Fruit fly (Drosophila melanogaster) whole organism, pupa: ENCODE measurements around the gene CG43249.

Source experiments
- CG10348 ChIP-seq: fragments of 200-800 bp; sonication (Bioruptor generic); IDR thresholded peaks from 2 replicates; pipeline ENCODE4 v1.3.6; 2022; ENCODE audit warnings: missing biosample characterization, missing genetic modification characterization
- CG12605 ChIP-seq: fragments of 200-800 bp; sonication (Bioruptor generic); IDR thresholded peaks from 2 replicates; pipeline ENCODE4 v1.3.6; 2022; ENCODE audit warnings: missing biosample characterization, missing genetic modification characterization
- CG13204 ChIP-seq: fragments of 200-800 bp; sonication (Bioruptor generic); optimal IDR thresholded peaks from 2 replicates; lab custom pipeline; 2018; ENCODE audit warnings: missing biosample characterization, mild to moderate bottlenecking, missing genetic modification characterization, moderate library complexity
- CG14655 ChIP-seq: fragments of 200-800 bp; sonication (Bioruptor generic); optimal IDR thresholded peaks from 3 replicates; lab custom pipeline; 2017; ENCODE audit warnings: mild to moderate bottlenecking, missing biosample characterization, missing genetic modification reagents, missing genetic modification characterization
- CG15710 ChIP-seq: fragments of 200-800 bp; sonication (Bioruptor generic); optimal IDR thresholded peaks from 2 replicates; lab custom pipeline; 2018; ENCODE audit warnings: missing biosample characterization, mild to moderate bottlenecking, missing genetic modification characterization, moderate library complexity
- CG17806 ChIP-seq: fragments of 200-800 bp; sonication (Bioruptor generic); optimal IDR thresholded peaks from 2 replicates; lab custom pipeline; 2018; ENCODE audit warnings: missing biosample characterization, mild to moderate bottlenecking, missing genetic modification characterization, moderate library complexity
- CG32121 ChIP-seq: fragments of 200-800 bp; sonication (Bioruptor generic); IDR thresholded peaks from 2 replicates; pipeline ENCODE4 v1.3.6; 2022; ENCODE audit warnings: missing biosample characterization, missing genetic modification characterization
- CG34367 ChIP-seq: fragments of 200-800 bp; sonication (Bioruptor generic); optimal IDR thresholded peaks from 2 replicates; lab custom pipeline; 2018; ENCODE audit warnings: missing biosample characterization, mild to moderate bottlenecking, missing genetic modification characterization
- CG4496 ChIP-seq: fragments of 200-800 bp; sonication (Bioruptor generic); IDR thresholded peaks from 3 replicates; pipeline ENCODE4 v1.3.6; 2022; ENCODE audit warnings: missing biosample characterization, missing genetic modification characterization
- CG8159 ChIP-seq: fragments of 200-800 bp; sonication (Bioruptor generic); optimal IDR thresholded peaks from 3 replicates; lab custom pipeline; 2018; ENCODE audit warnings: missing biosample characterization, mild to moderate bottlenecking, missing genetic modification characterization, moderate library complexity
- CG8301 ChIP-seq: fragments of 200-800 bp; sonication (Bioruptor generic); optimal IDR thresholded peaks from 2 replicates; lab custom pipeline; 2018; ENCODE audit warnings: missing biosample characterization, mild to moderate bottlenecking, missing genetic modification characterization
- CG9948 ChIP-seq: fragments of 200-800 bp; sonication (Bioruptor generic); optimal IDR thresholded peaks from 2 replicates; lab custom pipeline; 2018; ENCODE audit warnings: missing biosample characterization, mild to moderate bottlenecking, missing genetic modification characterization, moderate library complexity
- D1 ChIP-seq: fragments of 200-800 bp; sonication (Bioruptor generic); optimal IDR thresholded peaks from 2 replicates; lab custom pipeline; 2018; ENCODE audit warnings: missing biosample characterization, mild to moderate bottlenecking, missing genetic modification characterization, moderate library complexity
- EcR ChIP-seq: fragments of 200-800 bp; sonication (Bioruptor generic); optimal IDR thresholded peaks from 3 replicates; lab custom pipeline; 2019; ENCODE audit warnings: missing biosample characterization, missing genetic modification characterization, mild to moderate bottlenecking, moderate library complexity, missing genetic modification reagents
- Ets98B ChIP-seq: fragments of 200-800 bp; sonication (Bioruptor generic); IDR thresholded peaks from 2 replicates; pipeline ENCODE4 v1.3.6; 2022; ENCODE audit warnings: missing biosample characterization, missing genetic modification characterization
- Pif1A ChIP-seq: fragments of 200-800 bp; sonication (Bioruptor generic); optimal IDR thresholded peaks from 3 replicates; lab custom pipeline; 2016; ENCODE audit warnings: missing biosample characterization, missing genetic modification characterization
- Pif1B ChIP-seq: fragments of 200-800 bp; sonication (Bioruptor generic); optimal IDR thresholded peaks from 3 replicates; lab custom pipeline; 2016; ENCODE audit warnings: missing biosample characterization, missing genetic modification characterization
- Snoo ChIP-seq: fragments of 200-800 bp; sonication (Bioruptor generic); optimal IDR thresholded peaks from 3 replicates; lab custom pipeline; 2017; ENCODE audit warnings: missing biosample characterization, mild to moderate bottlenecking, missing genetic modification characterization, inconsistent platforms
- fd96Ca ChIP-seq: fragments of 200-800 bp; sonication (Bioruptor generic); IDR thresholded peaks from 3 replicates; pipeline ENCODE4 v1.3.6; 2022; ENCODE audit warnings: missing biosample characterization, missing genetic modification characterization
- gl ChIP-seq: fragments of 200-800 bp; sonication (Bioruptor generic); optimal IDR thresholded peaks from 2 replicates; lab custom pipeline; 2018; ENCODE audit warnings: missing biosample characterization, mild to moderate bottlenecking, missing genetic modification characterization
- rn ChIP-seq: fragments of 200-800 bp; sonication (Bioruptor generic); IDR thresholded peaks from 2 replicates; pipeline ENCODE4 v1.3.6; 2022; ENCODE audit warnings: missing biosample characterization, missing genetic modification characterization

The CG43249 gene

DNA sequence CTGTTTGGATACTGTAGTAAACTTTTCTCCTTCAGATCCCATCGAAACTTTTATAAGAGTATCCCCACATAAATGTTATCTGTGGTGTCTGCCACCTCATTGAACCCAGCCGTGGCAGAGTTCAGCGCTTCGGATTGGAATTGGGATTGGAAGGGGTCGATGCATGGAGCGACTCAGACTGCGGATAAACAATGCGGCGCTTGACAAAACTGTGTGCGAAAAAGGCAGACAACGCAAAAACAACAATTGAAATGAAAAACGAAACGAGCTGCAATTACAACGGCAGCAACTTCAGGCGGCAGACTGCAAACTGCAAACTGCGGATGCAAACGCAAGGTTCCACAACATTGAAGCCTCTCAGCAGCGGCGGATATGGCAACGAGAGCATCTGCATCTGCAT, 9.9 kb downstream of the CG43249 start, which contains the start of gene CG13062:
CG13062 (plus strand) TSS at position 301 of the 400 bp plus-strand sequence.
- TF ChIP-seq CG32121 (GFP tag; lab: Robert Waterston, UW), result 0 out of 2 replicates have a peak, but pooled peaks have one; percentile 21
- no peak for TF ChIP-seq gl (tag; lab: Kevin White, UChicago)

DNA sequence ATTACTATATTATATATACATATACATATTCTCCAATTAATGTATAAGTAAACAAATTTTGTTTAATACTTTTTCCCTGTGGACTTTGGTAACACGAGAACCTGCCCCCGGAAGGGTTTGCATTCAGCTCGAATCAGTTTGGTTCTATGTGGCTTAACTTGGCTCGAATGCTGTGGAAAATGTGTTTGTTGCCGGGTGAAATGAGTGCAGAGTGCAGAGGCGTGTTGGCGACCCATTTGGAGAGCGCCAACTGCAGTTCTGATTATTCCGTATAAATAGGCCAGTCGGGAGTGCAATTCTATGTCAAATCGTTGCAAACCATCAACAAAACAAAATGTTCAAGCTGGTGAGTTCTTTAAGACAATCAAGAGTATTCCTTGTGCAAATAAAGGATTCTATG, 13.6 kb downstream of the CG43249 start, which contains the start of gene Nplp3:
Nplp3 (plus strand) TSS at position 301 of the 400 bp plus-strand sequence.
- no peak for TF ChIP-seq CG34367 (tag; lab: Kevin White, UChicago)
- no peak for TF ChIP-seq gl (tag; lab: Kevin White, UChicago)
- no peak for TF ChIP-seq CG4496 (GFP tag; lab: Robert Waterston, UW)
- no peak for TF ChIP-seq CG12605
- TF ChIP-seq CG10348, result no peak
- TF ChIP-seq fd96Ca, result no peak
- no peak for TF ChIP-seq CG13204
- TF ChIP-seq rn (GFP tag; lab: Robert Waterston, UW), result no peak
- TF ChIP-seq Ets98B (GFP tag; lab: Robert Waterston, UW), result no peak
- TF ChIP-seq CG17806 (tag; lab: Kevin White, UChicago), result no peak
- TF ChIP-seq CG8159 (tag; lab: Kevin White, UChicago), result no peak
- TF ChIP-seq CG32121 (GFP tag; lab: Robert Waterston, UW), result no peak
- no peak for TF ChIP-seq CG9948
- TF ChIP-seq CG15710, result no peak
- TF ChIP-seq Pif1A (GFP tag; lab: Kevin White, UChicago), result no peak
- no peak for TF ChIP-seq Snoo (tag; lab: Kevin White, UChicago)
- TF ChIP-seq CG8301 (tag; lab: Kevin White, UChicago), result no peak
- TF ChIP-seq Pif1B (GFP tag; lab: Kevin White, UChicago), result no peak
- TF ChIP-seq D1 (tag; lab: Kevin White, UChicago), result no peak
- no peak for TF ChIP-seq CG14655 (GFP tag; lab: Kevin White, UChicago)

DNA sequence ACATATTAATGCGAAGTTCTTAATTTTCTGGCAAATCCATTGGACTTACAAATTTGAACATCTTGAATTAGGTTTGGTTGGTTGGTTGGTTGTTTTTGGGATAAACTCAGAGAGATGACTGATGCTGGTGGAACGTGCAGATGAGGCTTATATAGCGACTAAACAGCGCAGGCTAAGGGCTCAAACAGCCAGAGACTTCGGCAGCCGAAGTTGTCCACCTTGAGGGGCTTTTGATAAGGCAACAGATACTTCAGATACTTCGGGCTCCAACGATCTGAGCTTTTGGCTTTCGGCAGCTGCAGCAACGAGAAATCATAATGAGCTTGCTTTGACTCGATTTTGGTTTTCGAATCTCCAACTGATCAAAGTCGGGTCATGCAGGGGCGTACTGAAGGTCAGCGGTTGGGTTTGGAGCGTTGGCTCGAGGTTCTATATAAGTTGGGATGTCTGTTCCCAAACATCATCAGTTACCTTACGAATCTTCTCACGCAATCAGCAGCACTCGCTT, 15.4 kb downstream of the CG43249 start, which contains the start of the genes CG13041 and CG13060:
CG13041 (minus strand) TSS at position 128 of the 508 bp plus-strand sequence.
CG13060 (plus strand) TSS at position 458 of the 508 bp plus-strand sequence.
- TF ChIP-seq CG4496 (GFP tag; lab: Robert Waterston, UW), result no peak
- TF ChIP-seq CG15710, result no peak
- TF ChIP-seq CG10348, result no peak

DNA sequence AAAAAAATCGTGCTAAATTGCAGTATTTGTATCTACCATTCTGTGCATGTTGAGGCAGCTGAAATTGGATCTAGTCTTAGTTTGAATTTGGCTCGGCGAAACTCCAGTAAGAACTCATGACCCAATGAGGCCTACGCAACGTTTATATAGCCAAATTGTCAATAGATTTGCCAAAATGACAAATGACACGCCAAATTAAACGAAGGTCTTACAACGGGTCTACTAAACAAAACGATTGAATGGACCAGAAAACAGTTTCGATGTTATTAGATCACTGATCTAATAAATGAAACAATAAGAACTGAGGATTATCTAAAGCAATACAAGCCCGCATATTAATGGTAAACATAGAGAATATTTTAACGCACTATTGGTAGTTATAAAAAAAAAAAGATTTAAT, 17.1 kb downstream of the CG43249 start, which contains the start of gene CG42718:
CG42718 (minus strand) TSS at position 101 of the 400 bp plus-strand sequence.
- TF ChIP-seq CG15710, result no peak
- no peak for TF ChIP-seq CG17806 (tag; lab: Kevin White, UChicago)

- TF ChIP-seq EcR (GFP tag; lab: Kevin White, UChicago) (no peak), D1 (tag; lab: Kevin White, UChicago) (no peak), Snoo (tag; lab: Kevin White, UChicago) (no peak), CG9948 (no peak), CG12605 (no peak)
These were observed 19.3 kb downstream of the CG43249 start, which contains the start of gene CG13059 for dm6 chr3L:16323372-16323771. Gene CG13059, plus strand, starts transcription at chr3L:16323672.

- TF ChIP-seq CG8301 (tag; lab: Kevin White, UChicago), result no peak
- TF ChIP-seq Ets98B (GFP tag; lab: Robert Waterston, UW), result no peak
- TF ChIP-seq Pif1A (GFP tag; lab: Kevin White, UChicago), result no peak
- no peak for TF ChIP-seq CG32121 (GFP tag; lab: Robert Waterston, UW)
- no peak for TF ChIP-seq fd96Ca
- TF ChIP-seq CG13204, result no peak
- no peak for TF ChIP-seq Pif1B (GFP tag; lab: Kevin White, UChicago)
- no peak for TF ChIP-seq CG8159 (tag; lab: Kevin White, UChicago)
- no peak for TF ChIP-seq CG4496 (GFP tag; lab: Robert Waterston, UW)
- TF ChIP-seq EcR (GFP tag; lab: Kevin White, UChicago), result no peak
- TF ChIP-seq CG17806 (tag; lab: Kevin White, UChicago), result no peak
- no peak for TF ChIP-seq rn (GFP tag; lab: Robert Waterston, UW)
- TF ChIP-seq CG12605, result no peak
These were observed 22.6 kb downstream of the CG43249 start, which contains the start of the genes CG13040 and CG13039 for dm6 chr3L:16326657-16327056. Gene CG13040, minus strand, starts transcription at chr3L:16326757. Gene CG13039, minus strand, starts transcription at chr3L:16326762.

dm6 chr3L:16327776-16328175, 23.7 kb downstream of the CG43249 start, which contains the start of gene CG13038:
Gene CG13038, minus strand, starts transcription at chr3L:16327893.
- TF ChIP-seq fd96Ca (peak; percentile 59; the same call in 1 of the 3 replicates), Ets98B (GFP tag; lab: Robert Waterston, UW) (peak; percentile 66), CG10348 (no peak), CG8301 (tag; lab: Kevin White, UChicago) (no peak), CG4496 (GFP tag; lab: Robert Waterston, UW) (peak; percentile 63), gl (tag; lab: Kevin White, UChicago) (no peak)
